Worm (Caenorhabditis elegans) whole organism, mixed stage, embryonic: ENCODE data around the gene Y57G11B.8.

Experiments used
- blmp-1 ChIP-seq: fragments of 150-350 bp; optimal IDR thresholded peaks from 2 replicates; lab custom pipeline; 2014; ENCODE audit warnings: missing biosample characterization, missing genetic modification characterization
- ceh-43 ChIP-seq: fragments of 200-800 bp; sonication (Bioruptor generic); optimal IDR thresholded peaks from 2 replicates; lab custom pipeline; 2018; ENCODE audit warnings: mild to moderate bottlenecking, missing genetic modification characterization, moderate library complexity, missing compliant biosample characterization
- ceh-83 ChIP-seq: fragments of 200-800 bp; sonication (Bioruptor generic); optimal IDR thresholded peaks from 2 replicates; lab custom pipeline; 2018; ENCODE audit warnings: mild to moderate bottlenecking, missing genetic modification characterization, missing compliant biosample characterization
- elt-1 ChIP-seq: sonication (generic microtip); optimal IDR thresholded peaks from 2 replicates; lab custom pipeline; 2017; ENCODE audit warnings: missing genetic modification characterization, mild to moderate bottlenecking, missing compliant biosample characterization, antibody characterized with exemption, moderate library complexity, borderline replicate concordance; ENCODE audit not compliant: insufficient read depth
- lin-13 ChIP-seq: fragments of 150-350 bp; optimal IDR thresholded peaks from 2 replicates; lab custom pipeline; 2014; ENCODE audit warnings: missing biosample characterization, missing genetic modification characterization
- mab-5 ChIP-seq: fragments of 150-350 bp; optimal IDR thresholded peaks from 2 replicates; lab custom pipeline; 2014; ENCODE audit warnings: missing biosample characterization, missing genetic modification characterization
- nhr-12 ChIP-seq: fragments of 150-350 bp; optimal IDR thresholded peaks from 2 replicates; lab custom pipeline; 2014; ENCODE audit warnings: missing biosample characterization, missing genetic modification characterization
- nhr-28 ChIP-seq: fragments of 150-350 bp; optimal IDR thresholded peaks from 2 replicates; lab custom pipeline; 2014; ENCODE audit warnings: missing biosample characterization, missing genetic modification characterization
- nhr-76 ChIP-seq: sonication (generic microtip); optimal IDR thresholded peaks from 2 replicates; lab custom pipeline; 2017; ENCODE audit warnings: missing biosample characterization, missing genetic modification characterization
- unc-62 ChIP-seq: fragments of 150-350 bp; optimal IDR thresholded peaks from 2 replicates; lab custom pipeline; 2014; ENCODE audit warnings: missing biosample characterization, missing genetic modification reagents, missing genetic modification characterization
- ztf-11 ChIP-seq: fragments of 150-350 bp; optimal IDR thresholded peaks from 2 replicates; lab custom pipeline; 2014; ENCODE audit warnings: missing biosample characterization, missing genetic modification characterization

ce11 chrIV:14617059-14617458 lies 38.6 kb upstream of the Y57G11B.8 start:
- TF ChIP-seq elt-1 (tag; lab: Kevin White, UChicago): no peak
- no peak for TF ChIP-seq ceh-43 (GFP tag; lab: Kevin White, UChicago)
- no peak for TF ChIP-seq nhr-76 (tag; lab: Kevin White, UChicago)
- TF ChIP-seq ztf-11 (tag; lab: Kevin White, UChicago): no peak
- TF ChIP-seq blmp-1 (tag; lab: Kevin White, UChicago): no peak
- TF ChIP-seq mab-5 (tag; lab: Kevin White, UChicago): no peak
- no peak for TF ChIP-seq nhr-28
- TF ChIP-seq nhr-12 (tag; lab: Kevin White, UChicago): no peak
- no peak for TF ChIP-seq ceh-83 (GFP tag; lab: Kevin White, UChicago)
- TF ChIP-seq unc-62: no peak
- TF ChIP-seq lin-13 (tag; lab: Kevin White, UChicago): no peak
